Worm (Caenorhabditis elegans) whole organism, L1 larva: ENCODE results near the gene B0546.3.

ENCODE experiments used
- ama-1 ChIP-seq: fragments of 150-350 bp; optimal IDR thresholded peaks from 2 replicates; lab custom pipeline; 2014
- lin-13 ChIP-seq: fragments of 150-350 bp; optimal IDR thresholded peaks from 2 replicates; lab custom pipeline; 2014; ENCODE audit warnings: missing biosample characterization, missing genetic modification reagents, missing genetic modification characterization
- nhr-90 ChIP-seq: sonication (generic microtip); optimal IDR thresholded peaks from 2 replicates; lab custom pipeline; 2016; ENCODE audit warnings: mild to moderate bottlenecking, missing genetic modification characterization, missing compliant biosample characterization; ENCODE audit not compliant: poor library complexity
- tbx-2 ChIP-seq: sonication (generic microtip); optimal IDR thresholded peaks from 2 replicates; lab custom pipeline; 2016; ENCODE audit warnings: missing genetic modification characterization, missing compliant biosample characterization
- ztf-4 ChIP-seq: fragments of 150-350 bp; optimal IDR thresholded peaks from 2 replicates; lab custom pipeline; 2014; ENCODE audit warnings: missing biosample characterization, missing genetic modification characterization

DNA sequence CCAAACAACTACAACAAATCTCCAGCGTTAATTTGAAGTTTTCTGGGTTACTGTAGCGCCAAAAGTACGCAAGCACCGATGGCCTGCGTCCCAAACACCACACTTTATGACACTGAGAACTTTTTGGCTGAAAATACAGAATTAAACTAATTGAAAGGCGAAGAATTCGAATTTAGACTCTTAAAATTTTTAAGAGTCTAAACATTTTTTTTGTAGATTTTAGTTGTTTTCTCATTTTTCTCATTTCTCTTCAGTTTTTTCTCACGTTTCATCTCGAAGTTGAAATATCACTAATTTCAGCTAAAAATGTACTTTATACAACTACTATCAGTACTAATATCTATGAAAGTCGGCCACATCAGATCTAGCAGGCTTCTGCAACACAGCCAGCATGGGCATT lies 32.7 kb upstream of the B0546.3 start, which contains the start of gene lgc-9:
- TF ChIP-seq ztf-4 (tag; lab: Kevin White, UChicago) (no peak), nhr-90 (tag; lab: Kevin White, UChicago) (no peak), lin-13 (no peak), ama-1 (lab: Kevin White, UChicago) (no peak), tbx-2 (no peak)
